Worm (Caenorhabditis elegans) whole organism, L1 larva: ENCODE results near the gene F56D2.2.

Source experiments
- blmp-1 ChIP-seq: fragments of 150-350 bp; optimal IDR thresholded peaks from 2 replicates; lab custom pipeline; 2014; ENCODE audit warnings: missing biosample characterization, missing genetic modification characterization
- fkh-10 ChIP-seq: sonication (generic microtip); optimal IDR thresholded peaks from 2 replicates; lab custom pipeline; 2017; ENCODE audit warnings: missing biosample characterization, missing genetic modification reagents, missing genetic modification characterization
- mep-1 ChIP-seq: fragments of 150-350 bp; optimal IDR thresholded peaks from 2 replicates; lab custom pipeline; 2014; ENCODE audit warnings: missing biosample characterization, missing genetic modification characterization

DNA sequence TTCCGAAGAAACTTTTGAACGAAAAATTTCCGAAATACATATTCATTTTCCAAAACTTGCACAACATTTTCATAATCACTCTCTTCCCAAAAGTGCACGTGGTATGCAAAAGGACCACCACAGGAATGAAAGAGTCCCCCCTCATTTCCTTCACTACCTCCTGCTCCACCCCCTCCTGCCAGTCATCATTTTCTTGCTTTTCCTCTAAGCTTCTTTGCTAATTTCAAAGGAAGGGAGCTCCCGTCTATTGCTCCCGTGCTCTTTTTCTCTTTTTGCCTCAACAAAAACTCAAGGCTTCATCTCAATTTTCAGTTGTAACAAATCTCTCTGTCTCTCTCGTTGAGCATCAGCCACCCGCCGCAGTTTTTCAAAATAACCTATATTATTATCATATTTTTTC is 14.3 kb upstream of the F56D2.2 start:
- TF ChIP-seq fkh-10 (GFP tag; lab: Kevin White, UChicago) (no peak), blmp-1 (tag; lab: Kevin White, UChicago) (no peak), mep-1 (tag; lab: Kevin White, UChicago) (no peak)
